Worm (Caenorhabditis elegans): Measurements from ENCODE around the gene W09D10.4.

- no peak for TF ChIP-seq unc-62 (GFP tag; optimal IDR thresholded peaks at IDR 0.05 in 1 of 2)
- no peak for TF ChIP-seq unc-62 (tag; optimal IDR thresholded peaks at IDR 0.05)
- TF ChIP-seq ceh-20 (GFP tag; IDR thresholded peaks at IDR 0.05): no peak
- TF ChIP-seq madf-5 (GFP tag; IDR thresholded peaks at IDR 0.05): no peak
- TF ChIP-seq nhr-77 (tag; optimal IDR thresholded peaks at IDR 0.05): peak; percentile 65
- TF ChIP-seq mdl-1 (tag; optimal IDR thresholded peaks at IDR 0.05): peak in 1 of 2 experiments; percentile 69
- TF ChIP-seq lin-39 (tag; optimal IDR thresholded peaks at IDR 0.05): no peak
- TF ChIP-seq nhr-6 (tag; optimal IDR thresholded peaks at IDR 0.05): no peak
- TF ChIP-seq nhr-237 (tag; optimal IDR thresholded peaks at IDR 0.05): no peak
- no peak for TF ChIP-seq snpc-4 (tag; optimal IDR thresholded peaks at IDR 0.05)
- TF ChIP-seq ztf-11 (tag; optimal IDR thresholded peaks at IDR 0.05): no peak
- no peak for TF ChIP-seq aly-2 (tag; optimal IDR thresholded peaks at IDR 0.05)
Measured at ce11 chrIII:10719057-10719456, 3.1 kb upstream of the W09D10.4 start.

All from whole organism, L4 larva.